Worm (Caenorhabditis elegans) whole organism, mixed stage, embryonic: ENCODE data around the gene far-6.
A peak's percentile ranks its signal among the peaks of the same experiment; 100 is the strongest.

Source experiments
- ceh-39 ChIP-seq: fragments of 150-350 bp; optimal IDR thresholded peaks from 2 replicates; lab custom pipeline; 2014; ENCODE audit warnings: missing biosample characterization, missing genetic modification characterization
- ces-1 ChIP-seq: fragments of 150-350 bp; optimal IDR thresholded peaks from 2 replicates; lab custom pipeline; 2014; ENCODE audit warnings: missing biosample characterization, missing genetic modification reagents, missing genetic modification characterization
- drap-1 ChIP-seq: fragments of 200-800 bp; sonication (Bioruptor generic); optimal IDR thresholded peaks from 3 replicates; lab custom pipeline; 2018; ENCODE audit warnings: mild to moderate bottlenecking, missing genetic modification characterization, missing compliant biosample characterization
- elt-1 ChIP-seq: sonication (generic microtip); optimal IDR thresholded peaks from 2 replicates; lab custom pipeline; 2017; ENCODE audit warnings: missing genetic modification characterization, mild to moderate bottlenecking, missing compliant biosample characterization, antibody characterized with exemption, moderate library complexity, borderline replicate concordance; ENCODE audit not compliant: insufficient read depth
- elt-3 ChIP-seq: fragments of 150-350 bp; optimal IDR thresholded peaks from 2 replicates; lab custom pipeline; 2014; ENCODE audit warnings: missing biosample characterization, missing genetic modification characterization
- lin-32 ChIP-seq: fragments of 200-800 bp; sonication (Bioruptor generic); optimal IDR thresholded peaks from 2 replicates; lab custom pipeline; 2018; ENCODE audit warnings: mild to moderate bottlenecking, missing genetic modification characterization, missing compliant biosample characterization
- lsy-2 ChIP-seq: fragments of 150-350 bp; optimal IDR thresholded peaks from 2 replicates; lab custom pipeline; 2014; ENCODE audit warnings: missing biosample characterization, missing genetic modification characterization
- mab-5 ChIP-seq: fragments of 150-350 bp; optimal IDR thresholded peaks from 2 replicates; lab custom pipeline; 2014; ENCODE audit warnings: missing biosample characterization, missing genetic modification characterization
- nhr-12 ChIP-seq: fragments of 150-350 bp; optimal IDR thresholded peaks from 2 replicates; lab custom pipeline; 2014; ENCODE audit warnings: missing biosample characterization, missing genetic modification characterization
- sptf-1 ChIP-seq: sonication (generic microtip); optimal IDR thresholded peaks from 2 replicates; lab custom pipeline; 2017; ENCODE audit warnings: mild to moderate bottlenecking, missing genetic modification characterization, moderate library complexity, missing compliant biosample characterization
- unc-120 ChIP-seq: sonication (generic microtip); optimal IDR thresholded peaks from 2 replicates; lab custom pipeline; 2017; ENCODE audit warnings: missing genetic modification characterization, missing compliant biosample characterization; ENCODE audit not compliant: poor library complexity, severe bottlenecking

The far-6 gene

ce11 chrIV:13370235-13370739 is 42.1 kb downstream of the far-6 start, which contains the start of the genes rla-2, popl-7 and Y62E10A.24:
Gene rla-2 (minus strand): TSS chrIV:13370285.
Gene popl-7 (plus strand): TSS chrIV:13370689.
Gene Y62E10A.24 (plus strand): TSS chrIV:13370710.
- TF ChIP-seq lin-32 (GFP tag; lab: Kevin White, UChicago) (no peak), lsy-2 (tag; lab: Kevin White, UChicago) (peak; percentile 87), sptf-1 (tag; lab: Kevin White, UChicago) (no peak), ces-1 (no peak)

DNA sequence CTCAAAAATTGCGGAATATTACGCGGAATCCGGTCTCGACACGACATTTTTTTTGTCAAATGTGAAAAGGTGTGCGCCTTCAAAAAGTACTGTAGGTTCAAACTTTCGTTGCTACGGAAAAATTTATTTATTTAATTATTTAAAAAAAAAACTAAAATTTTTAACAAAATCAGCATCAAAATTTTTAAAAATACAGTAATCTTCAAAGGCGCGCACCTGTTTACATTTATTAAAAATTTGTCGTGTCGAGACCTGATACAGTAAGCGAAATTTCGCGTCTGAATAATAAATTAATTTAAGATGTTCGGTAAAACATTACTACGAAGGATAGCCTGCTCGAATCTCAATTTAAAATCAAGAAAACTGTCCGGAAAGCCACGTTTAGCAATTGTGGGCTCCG is 43.5 kb downstream of the far-6 start, which contains the start of gene Y62E10A.6:
Gene Y62E10A.6 (plus strand): TSS at position 301 of the 400 bp plus-strand sequence.
- TF ChIP-seq drap-1 (no peak), nhr-12 (tag; lab: Kevin White, UChicago) (no peak)

ce11 chrIV:13374918-13375317 is 46.8 kb downstream of the far-6 start:
- TF ChIP-seq mab-5 = no peak

- TF ChIP-seq ceh-39 (tag; lab: Kevin White, UChicago) = no peak
- TF ChIP-seq drap-1 = no peak
- TF ChIP-seq elt-3 (tag; lab: Kevin White, UChicago) = no peak
- TF ChIP-seq elt-1 = no peak
- no peak for TF ChIP-seq unc-120 (tag; lab: Kevin White, UChicago)
- TF ChIP-seq, all 35 proteins: peak for 0
Observed at ce11 chrIV:13377716-13378115, 49.6 kb downstream of the far-6 start, which contains the start of gene mau-8. Gene mau-8 (plus strand): TSS chrIV:13378016.
